Fruit fly (Drosophila melanogaster): Measurements from ENCODE around the gene Cadps.

dm6 chr4:1196653-1197161 is 33.9 kb upstream of the Cadps start, which contains the start of gene PIP4K:
- TF ChIP-seq CG8478 (optimal IDR thresholded peaks at IDR 0.05) (no peak), CTCF (optimal IDR thresholded peaks at IDR 0.05) (no peak)
